Fruit fly (Drosophila melanogaster) whole organism, prepupa: ENCODE results near the gene ovm.

Experiments
- CG10631 ChIP-seq: fragments of 200-800 bp; sonication (Bioruptor generic); optimal IDR thresholded peaks from 2 replicates; lab custom pipeline; 2016; ENCODE audit warnings: missing biosample characterization, missing genetic modification characterization
- CG10669 ChIP-seq: fragments of 200-800 bp; sonication (Bioruptor generic); optimal IDR thresholded peaks from 3 replicates; lab custom pipeline; 2018; ENCODE audit warnings: missing biosample characterization, mild to moderate bottlenecking, missing genetic modification characterization, moderate library complexity
- CG11762 ChIP-seq: fragments of 200-800 bp; sonication (Bioruptor generic); optimal IDR thresholded peaks from 3 replicates; lab custom pipeline; 2016; ENCODE audit warnings: missing biosample characterization, missing genetic modification characterization; ENCODE audit not compliant: insufficient read depth
- CG11902 ChIP-seq: fragments of 200-800 bp; sonication (Bioruptor generic); optimal IDR thresholded peaks from 3 replicates; lab custom pipeline; 2016; ENCODE audit warnings: missing biosample characterization, missing genetic modification characterization
- CG15336 ChIP-seq: fragments of 200-800 bp; sonication (Bioruptor generic); IDR thresholded peaks from 2 replicates; pipeline ENCODE4 v1.3.6; 2022; ENCODE audit warnings: missing biosample characterization, missing genetic modification characterization
- CG1621 ChIP-seq: fragments of 200-800 bp; sonication (Bioruptor generic); optimal IDR thresholded peaks from 3 replicates; lab custom pipeline; 2018; ENCODE audit warnings: missing biosample characterization, mild to moderate bottlenecking, missing genetic modification characterization
- CG16779 ChIP-seq: fragments of 200-800 bp; sonication (Bioruptor generic); optimal IDR thresholded peaks from 3 replicates; lab custom pipeline; 2017; ENCODE audit warnings: missing biosample characterization, mild to moderate bottlenecking, missing genetic modification characterization
- CG31627 ChIP-seq: fragments of 200-800 bp; sonication (Bioruptor generic); optimal IDR thresholded peaks from 3 replicates; lab custom pipeline; 2016; ENCODE audit warnings: missing biosample characterization, missing genetic modification characterization
- CG32006 ChIP-seq: fragments of 200-800 bp; sonication (Bioruptor generic); optimal IDR thresholded peaks from 3 replicates; lab custom pipeline; 2017; ENCODE audit warnings: missing biosample characterization, mild to moderate bottlenecking, missing genetic modification characterization
- CG6163 ChIP-seq: fragments of 200-800 bp; sonication (Bioruptor generic); IDR thresholded peaks from 3 replicates; pipeline ENCODE4 v1.3.6; 2022; ENCODE audit warnings: missing biosample characterization, missing genetic modification characterization
- CG6276 ChIP-seq: fragments of 200-800 bp; sonication (Bioruptor generic); optimal IDR thresholded peaks from 2 replicates; lab custom pipeline; 2017; ENCODE audit warnings: missing biosample characterization, mild to moderate bottlenecking, missing genetic modification characterization
- CG6792 ChIP-seq: fragments of 200-800 bp; sonication (Bioruptor generic); optimal IDR thresholded peaks from 3 replicates; lab custom pipeline; 2016; ENCODE audit warnings: missing biosample characterization, missing genetic modification characterization
- CG6808 ChIP-seq: fragments of 200-800 bp; sonication (Bioruptor generic); optimal IDR thresholded peaks from 3 replicates; lab custom pipeline; 2017; ENCODE audit warnings: missing biosample characterization, missing genetic modification characterization, mild to moderate bottlenecking, moderate library complexity, missing genetic modification reagents
- CG8119 ChIP-seq: fragments of 200-800 bp; sonication (Bioruptor generic); IDR thresholded peaks from 3 replicates; pipeline ENCODE4 v1.3.6; 2022; ENCODE audit warnings: missing biosample characterization, missing genetic modification characterization
- CG8632 ChIP-seq: fragments of 200-800 bp; sonication (Bioruptor generic); optimal IDR thresholded peaks from 3 replicates; lab custom pipeline; 2016; ENCODE audit warnings: missing biosample characterization, missing genetic modification characterization
- Eip75B ChIP-seq: fragments of 200-800 bp; sonication (Bioruptor generic); optimal IDR thresholded peaks from 3 replicates; lab custom pipeline; 2016; ENCODE audit warnings: missing biosample characterization, missing genetic modification characterization
- Eip78C ChIP-seq: fragments of 200-800 bp; sonication (Bioruptor generic); peaks from one replicate; lab custom pipeline; 2016; ENCODE audit warnings: missing biosample characterization, missing genetic modification characterization
- Eip93F ChIP-seq: fragments of 200-800 bp; sonication (Bioruptor generic); optimal IDR thresholded peaks from 2 replicates; lab custom pipeline; 2016; ENCODE audit warnings: missing biosample characterization, mild to moderate bottlenecking, missing genetic modification characterization
- Gug ChIP-seq: fragments of 200-800 bp; sonication (Bioruptor generic); IDR thresholded peaks from 2 replicates; pipeline ENCODE4 v1.3.6; 2022; ENCODE audit warnings: missing biosample characterization, missing genetic modification characterization
- Hr4 ChIP-seq: fragments of 200-800 bp; sonication (Bioruptor generic); optimal IDR thresholded peaks from 3 replicates; lab custom pipeline; 2016; ENCODE audit warnings: missing biosample characterization, missing genetic modification characterization
- Lpt ChIP-seq: fragments of 200-800 bp; sonication (Bioruptor generic); optimal IDR thresholded peaks from 3 replicates; lab custom pipeline; 2016; ENCODE audit warnings: missing biosample characterization, missing genetic modification characterization
- Met ChIP-seq: fragments of 200-800 bp; sonication (Bioruptor generic); optimal IDR thresholded peaks from 3 replicates; lab custom pipeline; 2016; ENCODE audit warnings: missing biosample characterization, missing genetic modification characterization
- OdsH ChIP-seq: fragments of 200-800 bp; sonication (Bioruptor generic); optimal IDR thresholded peaks from 3 replicates; lab custom pipeline; 2016; ENCODE audit warnings: missing biosample characterization, missing genetic modification characterization
- Sox14 ChIP-seq: fragments of 200-800 bp; sonication (Bioruptor generic); optimal IDR thresholded peaks from 3 replicates; lab custom pipeline; 2016; ENCODE audit warnings: missing biosample characterization, missing genetic modification characterization
- achi ChIP-seq: fragments of 200-800 bp; sonication (Bioruptor generic); optimal IDR thresholded peaks from 3 replicates; lab custom pipeline; 2016; ENCODE audit warnings: missing biosample characterization, missing genetic modification characterization
- acj6 ChIP-seq: fragments of 200-800 bp; sonication (Bioruptor generic); optimal IDR thresholded peaks from 3 replicates; lab custom pipeline; 2016; ENCODE audit warnings: missing biosample characterization, missing genetic modification characterization
- dsx ChIP-seq: fragments of 200-800 bp; optimal IDR thresholded peaks from 3 replicates; lab custom pipeline; 2019; ENCODE audit warnings: missing biosample characterization, mild to moderate bottlenecking, missing genetic modification characterization, moderate library complexity; ENCODE audit not compliant: poor library complexity, severe bottlenecking
- eg ChIP-seq: fragments of 200-800 bp; sonication (Bioruptor generic); IDR thresholded peaks from 3 replicates; pipeline ENCODE4 v1.3.6; 2022; ENCODE audit warnings: missing biosample characterization, missing genetic modification characterization
- esn ChIP-seq: fragments of 200-800 bp; sonication (Bioruptor generic); optimal IDR thresholded peaks from 2 replicates; lab custom pipeline; 2016; ENCODE audit warnings: missing biosample characterization, mild to moderate bottlenecking, missing genetic modification characterization, moderate library complexity
- fd59A ChIP-seq: fragments of 200-800 bp; sonication (Bioruptor generic); optimal IDR thresholded peaks from 2 replicates; lab custom pipeline; 2017; ENCODE audit warnings: missing biosample characterization, mild to moderate bottlenecking, missing genetic modification characterization, missing genetic modification reagents
- fkh ChIP-seq: fragments of 200-800 bp; sonication (Bioruptor generic); optimal IDR thresholded peaks from 3 replicates; lab custom pipeline; 2017; ENCODE audit warnings: missing biosample characterization, mild to moderate bottlenecking, missing genetic modification characterization, moderate library complexity
- salr ChIP-seq, 2 experiments: fragments of 200-800 bp; sonication (Bioruptor generic); optimal IDR thresholded peaks; 3 replicates each; lab custom pipeline; 2016 to 2018; ENCODE audit warnings: missing biosample characterization in 2 of 2, missing genetic modification characterization in 2 of 2, mild to moderate bottlenecking in 1 of 2
- ss ChIP-seq, 2 experiments: fragments of 200-800 bp; sonication (Bioruptor generic); optimal IDR thresholded peaks; 2 replicates in 1 of 2; 3 replicates in 1 of 2; lab custom pipeline; 2017 to 2018; ENCODE audit warnings: mild to moderate bottlenecking in 2 of 2, missing biosample characterization in 2 of 2, missing genetic modification characterization in 2 of 2, moderate library complexity in 1 of 2
- svp ChIP-seq: fragments of 200-800 bp; sonication (Bioruptor generic); peaks from one replicate; lab custom pipeline; 2016; ENCODE audit warnings: missing biosample characterization, missing genetic modification characterization
- topi ChIP-seq: fragments of 200-800 bp; sonication (Bioruptor generic); optimal IDR thresholded peaks from 3 replicates; lab custom pipeline; 2016; ENCODE audit warnings: missing biosample characterization, missing genetic modification characterization
- vri ChIP-seq: fragments of 200-800 bp; sonication (Bioruptor generic); optimal IDR thresholded peaks from 3 replicates; lab custom pipeline; 2016; ENCODE audit warnings: missing biosample characterization, mild to moderate bottlenecking, missing genetic modification characterization

The ovm gene

DNA sequence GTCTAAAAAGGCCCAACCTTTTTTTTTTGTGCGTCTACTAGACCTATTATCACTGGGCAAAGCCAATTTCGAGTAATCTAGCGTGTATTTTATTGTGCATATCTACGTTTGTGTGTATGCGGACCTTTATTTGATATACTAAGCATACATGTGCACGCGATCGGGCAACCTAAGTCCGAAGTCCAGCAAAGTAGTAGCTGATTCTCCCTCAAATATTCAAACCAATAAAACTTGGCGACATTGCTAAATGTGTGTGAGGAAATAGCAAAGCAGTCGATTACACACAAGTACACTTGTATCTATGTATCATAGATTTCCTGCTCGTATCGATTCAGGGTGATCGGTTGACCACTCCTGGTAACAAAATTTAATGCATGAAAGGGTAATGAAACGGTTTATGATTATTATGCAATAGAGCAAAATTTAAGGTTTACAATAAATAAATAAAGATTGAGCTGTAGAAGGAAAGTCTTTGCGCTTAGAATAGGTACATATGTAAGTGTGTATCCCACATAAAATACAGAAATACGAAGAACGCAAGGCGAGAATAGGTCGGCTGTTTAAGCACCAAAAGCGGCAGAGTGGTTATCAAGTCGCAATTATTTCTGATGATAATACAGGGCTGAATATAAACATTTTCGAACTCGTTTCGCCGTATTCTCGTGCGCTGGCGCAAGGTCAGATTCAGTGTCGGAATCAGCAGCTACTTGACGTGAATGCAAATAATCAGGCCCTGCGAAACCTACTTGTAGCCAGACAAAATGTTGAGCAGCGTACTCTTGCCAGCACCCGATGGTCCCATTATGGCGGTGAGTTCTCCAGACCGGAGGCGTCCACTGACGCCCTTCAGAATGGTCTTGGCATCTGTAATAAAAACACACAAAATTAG lies 15.2 kb downstream of the ovm start:
- TF ChIP-seq CG11902: no peak
- no peak for TF ChIP-seq Eip93F (GFP tag; lab: Kevin White, UChicago)
- TF ChIP-seq fkh (GFP tag; lab: Kevin White, UChicago): peak; percentile 7
- TF ChIP-seq vri (GFP tag; lab: Kevin White, UChicago): peak; percentile 20
- TF ChIP-seq Eip78C (GFP tag; lab: Kevin White, UChicago): peak; percentile 60
- TF ChIP-seq svp (GFP tag; lab: Kevin White, UChicago): peak; percentile 91
- no peak for TF ChIP-seq CG32006 (GFP tag; lab: Kevin White, UChicago)
- TF ChIP-seq CG6276 (GFP tag; lab: Kevin White, UChicago): peak; percentile 41
- TF ChIP-seq, all 60 proteins: peak for 5

DNA sequence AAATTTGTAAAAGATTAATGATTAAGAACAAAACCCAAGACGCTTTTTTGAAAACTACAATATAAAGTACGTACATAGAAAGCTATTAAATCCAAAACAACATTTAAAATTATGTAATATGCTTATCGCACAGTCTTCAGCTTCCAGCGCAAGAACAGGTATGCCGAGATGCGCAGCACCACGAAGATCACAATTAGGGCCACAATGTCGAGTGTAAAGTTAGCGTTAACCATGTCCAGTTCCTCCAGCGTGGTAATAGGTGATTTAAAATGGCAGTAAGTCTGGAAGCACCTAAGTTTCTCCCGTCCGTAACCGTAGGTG lies 17.8 kb downstream of the ovm start:
- TF ChIP-seq Hr4 (no peak), dsx (GFP tag; lab: Kevin White, UChicago) (no peak), svp (GFP tag; lab: Kevin White, UChicago) (no peak), topi (GFP tag; lab: Kevin White, UChicago) (no peak), achi (GFP tag; lab: Kevin White, UChicago) (no peak), CG6163 (GFP tag; lab: Robert Waterston, UW) (no peak)

DNA sequence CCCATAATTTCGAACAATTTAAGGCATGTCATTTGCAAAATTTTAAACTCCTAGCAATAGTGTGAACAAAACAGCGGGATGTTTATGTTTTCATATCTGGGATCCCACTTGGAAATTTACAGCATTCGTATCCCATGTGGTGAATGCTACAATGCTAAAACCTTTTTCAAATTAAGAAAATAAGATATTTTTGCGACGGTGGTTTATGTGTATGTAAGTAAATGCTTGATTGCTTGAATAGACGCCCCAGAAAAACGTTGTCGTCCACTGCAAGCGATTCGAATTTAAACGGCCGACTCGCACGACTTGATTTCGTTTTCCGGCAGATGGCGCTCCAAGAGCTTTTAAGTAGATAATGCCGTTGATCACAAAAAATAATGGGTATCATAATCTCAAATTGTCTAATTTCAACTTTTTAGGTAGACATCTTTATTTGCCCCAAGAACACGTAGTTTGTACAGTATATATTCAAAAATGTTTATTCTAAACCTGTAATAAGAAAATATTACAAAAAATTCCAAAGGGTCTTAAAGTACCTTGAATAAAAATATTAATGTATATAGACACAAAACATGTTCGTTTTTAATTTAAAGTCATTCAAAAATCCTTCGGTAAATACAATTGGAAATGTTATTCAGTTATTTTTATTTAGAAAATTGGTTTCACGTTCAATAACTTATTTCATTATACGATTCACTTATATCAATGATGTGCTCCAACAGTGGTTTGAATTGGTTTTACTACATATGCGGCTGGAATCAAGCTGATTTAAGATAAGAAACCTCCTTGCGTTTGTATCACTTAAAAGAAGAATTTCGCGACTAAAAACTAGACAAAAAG lies 18.4 kb downstream of the ovm start:
- no peak for TF ChIP-seq Eip93F (GFP tag; lab: Kevin White, UChicago)
- peak; percentile 68 for TF ChIP-seq Eip78C (GFP tag; lab: Kevin White, UChicago)

- TF ChIP-seq Hr4: no peak
- peak; percentile 30 for TF ChIP-seq fkh (GFP tag; lab: Kevin White, UChicago)
- TF ChIP-seq CG15336 (GFP tag; lab: Robert Waterston, UW): peak; percentile 52; the same call in 1 of the 2 replicates
- peak; percentile 44 for TF ChIP-seq CG16779 (tag; lab: Kevin White, UChicago)
- TF ChIP-seq CG8119 (GFP tag; lab: Robert Waterston, UW): peak; percentile 61; the same call in 2 of the 3 replicates
- TF ChIP-seq CG6792 (GFP tag; lab: Kevin White, UChicago): no peak
- TF ChIP-seq Lpt (GFP tag; lab: Kevin White, UChicago): peak; percentile 80
- TF ChIP-seq ss (GFP tag; optimal IDR thresholded peaks at IDR 0.05; lab: Kevin White, UChicago): peak; percentile 10 to 23
- peak; percentile 58; the same call in 2 of the 3 replicates for TF ChIP-seq CG6163 (GFP tag; lab: Robert Waterston, UW)
- TF ChIP-seq, all 60 proteins: peak for 7
These were observed 19.3 kb downstream of the ovm start, which contains the start of gene CG4822 for dm6 chr2L:121456-121831. Gene CG4822, minus strand, starts transcription at chr2L:121754.

DNA sequence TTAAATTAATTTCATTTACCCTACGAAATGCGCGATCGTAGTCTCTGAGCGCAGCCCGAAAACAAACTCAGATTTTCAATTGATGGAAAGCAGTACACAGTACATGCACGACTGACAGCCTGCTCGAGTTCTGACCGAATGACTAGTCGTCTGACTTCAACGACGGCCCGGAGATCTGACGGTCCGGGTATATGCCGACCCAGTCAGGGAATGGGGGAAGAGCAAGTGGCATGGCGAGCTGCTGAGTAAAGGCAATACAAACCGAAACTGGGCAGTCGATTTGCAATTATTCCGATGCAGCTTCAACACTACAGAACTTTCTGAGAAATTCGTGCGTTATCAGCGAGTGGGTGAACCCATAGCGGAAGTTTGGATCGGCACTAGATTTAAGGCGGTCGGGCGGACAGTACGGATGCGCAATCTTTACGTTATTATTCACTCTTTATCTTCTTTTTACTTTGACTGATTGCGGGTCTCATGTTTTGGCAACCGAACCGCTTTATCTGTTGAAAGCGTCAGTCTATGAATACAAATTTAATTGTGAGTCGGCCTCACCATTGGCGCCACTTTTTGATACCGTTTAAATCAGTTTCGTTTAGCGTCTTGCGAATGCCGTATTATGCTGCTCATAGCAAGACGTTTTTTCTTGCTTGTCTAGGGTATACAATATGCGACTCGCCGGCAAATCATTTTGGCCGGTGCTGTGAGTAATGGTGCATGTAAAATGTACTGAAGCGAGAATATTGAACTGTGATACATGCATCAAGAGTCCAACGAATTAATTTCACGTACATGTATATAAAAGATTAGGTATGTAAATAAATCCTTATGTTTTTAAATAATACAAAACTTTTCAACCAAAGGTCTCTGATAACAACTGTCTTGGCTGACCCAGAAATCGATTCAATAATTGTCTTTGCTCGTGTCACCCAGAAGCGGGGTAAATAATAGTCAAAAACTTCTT lies 20.0 kb downstream of the ovm start:
- TF ChIP-seq esn (GFP tag; lab: Kevin White, UChicago) (peak; percentile 51), CG8119 (GFP tag; lab: Robert Waterston, UW) (no peak), OdsH (GFP tag; lab: Kevin White, UChicago) (no peak), Gug (no peak), Sox14 (GFP tag; lab: Kevin White, UChicago) (peak; percentile 10), CG11762 (GFP tag; lab: Kevin White, UChicago) (no peak), CG31627 (GFP tag; lab: Kevin White, UChicago) (peak; percentile 6), CG10631 (peak; percentile 18), Met (GFP tag; lab: Kevin White, UChicago) (peak; percentile 41), fd59A (no peak), Eip75B (no peak), acj6 (GFP tag; lab: Kevin White, UChicago) (no peak), CG6808 (GFP tag; lab: Kevin White, UChicago) (no peak), CG10669 (GFP tag; lab: Kevin White, UChicago) (peak; percentile 21), eg (GFP tag; lab: Robert Waterston, UW) (no peak), Hr4 (peak; percentile 62), salr (GFP tag; optimal IDR thresholded peaks at IDR 0.05; lab: Kevin White, UChicago) (peak in 1 of 2 experiments; percentile 20), CG1621 (tag; lab: Kevin White, UChicago) (no peak), vri (GFP tag; lab: Kevin White, UChicago) (no peak), CG8632 (GFP tag; lab: Kevin White, UChicago) (no peak), svp (GFP tag; lab: Kevin White, UChicago) (peak; percentile 84)
